Worm (Caenorhabditis elegans): ENCODE measurements around the gene elks-1.
"Not testable (repeated sequence)": the region's sequence is repeated elsewhere in the genome, so short reads cannot be mapped to it uniquely, and the experiment has no call there.

ce11 chrIV:3303690-3304089 lies 46.1 kb downstream of the elks-1 start, which contains the start of gene idpp-12:
- not testable (repeated sequence) for TF ChIP-seq lsy-2, lin-39, mdl-1, blmp-1, ceh-82, sptf-1, nhr-11, nhr-77, fos-1, mef-2, nhr-28, nhr-76 (tag; optimal IDR thresholded peaks at IDR 0.05)
